Fruit fly (Drosophila melanogaster) whole organism: ENCODE measurements around the gene Upf2.

ENCODE experiments used
- EcR ChIP-seq, 2 experiments: fragments of >200 bp; optimal IDR thresholded peaks; 2 replicates each; lab custom pipeline; 2017; ENCODE audit warnings: missing biosample characterization in 2 of 2, missing genetic modification characterization in 2 of 2, missing genetic modification reagents in 2 of 2
- pan ChIP-seq: fragments of >200 bp; optimal IDR thresholded peaks from 2 replicates; lab custom pipeline; 2017
- psq ChIP-seq: fragments of >200 bp; optimal IDR thresholded peaks from 2 replicates; lab custom pipeline; 2017
- usp ChIP-seq: fragments of >200 bp; optimal IDR thresholded peaks from 2 replicates; lab custom pipeline; 2017; ENCODE audit warnings: missing biosample characterization, missing genetic modification characterization, mixed read lengths

DNA sequence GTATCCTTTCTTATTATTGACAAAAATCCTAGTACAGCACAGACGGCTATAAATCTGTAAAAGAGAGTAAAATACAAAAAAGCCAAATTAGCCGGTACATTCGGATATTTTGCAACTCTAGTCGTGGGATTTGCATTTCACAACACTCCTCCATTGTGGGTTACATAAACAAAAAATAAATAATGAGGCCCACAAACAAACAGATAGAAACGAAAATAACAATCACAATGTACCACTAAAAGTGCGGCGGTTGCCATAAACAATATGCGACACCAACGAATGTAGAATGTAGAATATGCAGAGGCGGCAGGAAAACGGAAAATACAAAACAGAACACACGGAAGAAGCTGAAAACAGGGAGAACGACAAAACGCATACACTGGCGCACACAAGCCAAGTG, 19.2 kb downstream of the Upf2 start:
- TF ChIP-seq pan (lab: Kevin White, UChicago), result no peak
- TF ChIP-seq psq (lab: Kevin White, UChicago), result no peak
- TF ChIP-seq EcR (GFP tag; optimal IDR thresholded peaks at IDR 0.05; lab: Kevin White, UChicago), result no peak
- no peak for TF ChIP-seq usp (GFP tag; lab: Kevin White, UChicago)
